Fruit fly (Drosophila melanogaster): Measurements from ENCODE around the gene ranshi.

DNA sequence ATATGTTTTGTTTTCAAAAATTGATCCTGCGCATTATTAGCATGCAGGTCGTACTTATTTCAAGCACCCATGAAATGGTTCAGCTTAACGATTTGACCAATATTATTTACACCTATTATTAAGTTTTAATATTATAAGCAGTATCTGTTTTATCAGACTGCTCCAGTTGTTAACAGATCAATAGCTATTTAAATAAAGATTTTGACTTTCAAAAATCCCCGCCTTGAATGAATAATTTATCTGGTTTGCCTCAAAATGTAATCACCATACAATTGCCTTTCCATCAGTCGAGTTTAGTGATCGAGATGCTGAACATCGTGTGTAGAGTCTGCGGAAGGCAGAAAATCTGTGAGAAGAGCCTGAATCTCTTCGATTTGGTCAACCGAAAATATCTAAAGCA lies 4.3 kb downstream of the ranshi start, which contains the start of gene ouib:
- TF ChIP-seq CG8478 (optimal IDR thresholded peaks at IDR 0.05), result no peak
- TF ChIP-seq CTCF (optimal IDR thresholded peaks at IDR 0.05), result no peak

Measured in S2 (cell line).